Worm (Caenorhabditis elegans) whole organism, L2 larva: ENCODE measurements around the gene C34E10.10.

Source experiments
- egl-27 ChIP-seq: sonication (generic microtip); optimal IDR thresholded peaks from 3 replicates; lab custom pipeline; 2017; ENCODE audit warnings: missing biosample characterization, missing genetic modification reagents, missing genetic modification characterization
- elt-3 ChIP-seq: sonication (generic microtip); optimal IDR thresholded peaks from 2 replicates; lab custom pipeline; 2017; ENCODE audit warnings: missing biosample characterization, missing genetic modification characterization
- lsy-2 ChIP-seq, 2 experiments: fragments of 150-350 bp in 1 of 2; sonication (generic microtip) in 1 of 2; optimal IDR thresholded peaks; 2 replicates each; lab custom pipeline; 2014 to 2017; ENCODE audit warnings: missing biosample characterization in 2 of 2, missing genetic modification characterization in 2 of 2
- mab-5 ChIP-seq: fragments of 150-350 bp; optimal IDR thresholded peaks from 2 replicates; lab custom pipeline; 2014; ENCODE audit warnings: missing biosample characterization, missing genetic modification characterization
- nhr-10 ChIP-seq: sonication (generic microtip); optimal IDR thresholded peaks from 2 replicates; lab custom pipeline; 2017; ENCODE audit warnings: missing biosample characterization, missing genetic modification characterization
- nhr-12 ChIP-seq: fragments of 150-350 bp; optimal IDR thresholded peaks from 2 replicates; lab custom pipeline; 2014; ENCODE audit warnings: missing biosample characterization, missing genetic modification characterization
- sem-4 ChIP-seq: fragments of 150-350 bp; optimal IDR thresholded peaks from 2 replicates; lab custom pipeline; 2014; ENCODE audit warnings: missing biosample characterization, missing genetic modification reagents, missing genetic modification characterization

- TF ChIP-seq nhr-10 (tag; lab: Kevin White, UChicago) (no peak), mab-5 (tag; lab: Kevin White, UChicago) (no peak), egl-27 (tag; lab: Kevin White, UChicago) (no peak), nhr-12 (no peak), sem-4 (tag; lab: Kevin White, UChicago) (no peak), lsy-2 (tag; optimal IDR thresholded peaks at IDR 0.05; lab: Kevin White, UChicago) (no peak), elt-3 (tag; lab: Kevin White, UChicago) (no peak)
Measured at ce11 chrIII:5260394-5260793, 32.7 kb upstream of the C34E10.10 start, which contains the start of gene gop-3.
